Fruit fly (Drosophila melanogaster) whole organism, wandering third instar larva: ENCODE results near the gene RpL24-like.

Experiments
- Abd-B ChIP-seq: fragments of >200 bp; optimal IDR thresholded peaks from 2 replicates; lab custom pipeline; 2017; ENCODE audit warnings: missing biosample characterization, missing genetic modification characterization
- Dfd ChIP-seq: fragments of >200 bp; optimal IDR thresholded peaks from 2 replicates; lab custom pipeline; 2017; ENCODE audit warnings: missing biosample characterization, missing genetic modification characterization
- Dif ChIP-seq: fragments of 200-275, 200-300 bp; sonication (Bioruptor generic); optimal IDR thresholded peaks from 2 replicates; lab custom pipeline; 2018; ENCODE audit warnings: missing biosample characterization, missing genetic modification characterization; ENCODE audit not compliant: partially characterized antibody
- Hnf4 ChIP-seq: fragments of 200-800 bp; sonication (Bioruptor generic); optimal IDR thresholded peaks from 2 replicates; lab custom pipeline; 2016; ENCODE audit warnings: missing biosample characterization, mild to moderate bottlenecking, missing genetic modification characterization
- Sp1 ChIP-seq: fragments of 200-800 bp; sonication (Bioruptor generic); optimal IDR thresholded peaks from 3 replicates; lab custom pipeline; 2019; ENCODE audit warnings: missing biosample characterization, mild to moderate bottlenecking, missing genetic modification characterization, moderate library complexity
- dsf ChIP-seq: sonication (Bioruptor generic); optimal IDR thresholded peaks from 2 replicates; lab custom pipeline; 2016; ENCODE audit warnings: missing biosample characterization, missing genetic modification characterization, borderline replicate concordance
- lola ChIP-seq: fragments of >200 bp; optimal IDR thresholded peaks from 2 replicates; lab custom pipeline; 2017; ENCODE audit warnings: missing biosample characterization, missing genetic modification characterization
- pan ChIP-seq: fragments of >200 bp; optimal IDR thresholded peaks from 2 replicates; lab custom pipeline; 2017
- sage ChIP-seq: fragments of 200-800 bp; sonication (Bioruptor generic); optimal IDR thresholded peaks from 2 replicates; lab custom pipeline; 2016; ENCODE audit warnings: missing biosample characterization, mild to moderate bottlenecking, missing genetic modification characterization
- sv ChIP-seq: fragments of 200-800 bp; sonication (Bioruptor generic); optimal IDR thresholded peaks from 3 replicates; lab custom pipeline; 2016; ENCODE audit warnings: missing biosample characterization, missing genetic modification characterization
- woc ChIP-seq: sonication (Bioruptor generic); optimal IDR thresholded peaks from 2 replicates; lab custom pipeline; 2016; ENCODE audit warnings: missing biosample characterization, mild to moderate bottlenecking, missing genetic modification characterization

DNA sequence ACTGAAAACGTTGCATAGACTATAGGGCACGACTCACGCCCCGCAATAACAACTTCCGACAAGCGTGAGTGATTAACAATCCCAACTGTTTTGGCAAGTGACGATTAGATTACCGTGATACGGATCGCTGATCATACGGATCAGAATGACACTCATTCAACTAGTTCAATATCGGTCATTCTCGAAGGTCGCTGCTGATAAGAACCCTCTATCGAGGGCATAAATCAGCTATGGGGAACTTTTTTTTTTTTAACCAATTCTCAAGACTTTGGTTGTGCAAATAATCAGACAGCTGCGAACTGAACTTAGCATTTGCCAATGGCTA lies 27.4 kb upstream of the RpL24-like start:
- TF ChIP-seq Dfd (GFP tag; lab: Kevin White, UChicago) (no peak), sage (GFP tag; lab: Kevin White, UChicago) (no peak), dsf (GFP tag; lab: Kevin White, UChicago) (no peak), pan (lab: Kevin White, UChicago) (no peak), Hnf4 (GFP tag; lab: Kevin White, UChicago) (no peak), Abd-B (GFP tag; lab: Kevin White, UChicago) (no peak), sv (GFP tag; lab: Kevin White, UChicago) (no peak), Dif (GFP tag; lab: Kevin White, UChicago) (no peak), lola (GFP tag; lab: Kevin White, UChicago) (no peak), woc (GFP tag; lab: Kevin White, UChicago) (no peak), Sp1 (GFP tag; lab: Kevin White, UChicago) (no peak)
